Worm (Caenorhabditis elegans): Measurements from ENCODE around the gene Y45G5AM.5.

The Y45G5AM.5 gene

DNA sequence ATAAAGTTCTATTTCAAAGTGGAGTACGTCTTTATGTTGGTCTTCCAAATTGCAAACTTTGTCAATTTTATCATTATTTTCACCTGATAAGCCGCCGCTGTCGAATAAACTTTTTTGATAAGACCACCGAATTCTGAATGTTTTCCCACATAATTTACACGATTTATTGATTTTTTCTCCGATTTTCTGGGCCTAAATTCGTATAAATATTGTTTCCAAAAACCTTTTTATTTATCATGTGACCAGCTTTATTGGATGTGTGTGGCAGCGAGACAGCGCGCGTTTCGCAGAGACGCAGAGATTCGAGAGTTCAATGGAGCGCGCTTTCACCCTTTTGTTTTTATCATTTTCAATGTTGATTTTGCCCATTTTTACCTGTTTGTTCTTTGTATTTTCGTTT lies 17.2 kb upstream of the Y45G5AM.5 start:
- TF ChIP-seq nhr-77 (tag; optimal IDR thresholded peaks at IDR 0.05) (peak; percentile 59), lin-38 (GFP tag; IDR thresholded peaks at IDR 0.05) (peak; percentile 94), pqm-1 (tag; optimal IDR thresholded peaks at IDR 0.05) (peak; percentile 81), mdl-1 (tag; optimal IDR thresholded peaks at IDR 0.05) (peak in 1 of 2 experiments; percentile 51), php-3 (GFP tag; IDR thresholded peaks at IDR 0.05) (peak; percentile 63; the same call in 1 of the 2 replicates), rbr-2 (tag; optimal IDR thresholded peaks at IDR 0.05) (peak; percentile 75), duxl-1 (tag; optimal IDR thresholded peaks at IDR 0.05; ENCODE audit: poor library complexity) (peak; percentile 65), lir-3 (tag; optimal IDR thresholded peaks at IDR 0.05) (no peak), mes-2 (tag; optimal IDR thresholded peaks at IDR 0.05; ENCODE audit: poor library complexity, severe bottlenecking) (peak; percentile 52), hif-1 (tag; optimal IDR thresholded peaks at IDR 0.05) (peak in 1 of 2 experiments; percentile 83), daf-16 (GFP tag; optimal IDR thresholded peaks at IDR 0.05) (peak in 1 of 2 experiments; percentile 31), daf-16 (tag; optimal IDR thresholded peaks at IDR 0.05) (peak; percentile 66), dmd-6 (GFP tag; IDR thresholded peaks at IDR 0.05) (peak; percentile 58), nhr-102 (tag; optimal IDR thresholded peaks at IDR 0.05) (peak; percentile 23), nhr-111 (GFP tag; optimal IDR thresholded peaks at IDR 0.05) (no peak), mep-1 (tag; optimal IDR thresholded peaks at IDR 0.05) (peak; percentile 82), ctbp-1 (GFP tag; IDR thresholded peaks at IDR 0.05) (0 out of 2 replicates have a peak, but pooled peaks have one; percentile 20), R02D3.7 (tag; optimal IDR thresholded peaks at IDR 0.05) (no peak), nhr-28 (tag; optimal IDR thresholded peaks at IDR 0.05) (peak; percentile 46), vab-7 (GFP tag; IDR thresholded peaks at IDR 0.05) (no peak), cey-2 (tag; optimal IDR thresholded peaks at IDR 0.05; ENCODE audit: borderline replicate concordance, insufficient read depth) (no peak), lsy-2 (tag; optimal IDR thresholded peaks at IDR 0.05) (peak in 1 of 2 experiments; percentile 87), mxl-3 (GFP tag; optimal IDR thresholded peaks at IDR 0.05) (peak; percentile 44), sdz-12 (GFP tag; optimal IDR thresholded peaks at IDR 0.05) (no peak), zip-2 (tag; optimal IDR thresholded peaks at IDR 0.05) (peak; percentile 21), zfp-2 (tag; optimal IDR thresholded peaks at IDR 0.05) (no peak), tra-1 (GFP tag; IDR thresholded peaks at IDR 0.05) (0 out of 2 replicates have a peak, but pooled peaks have one; percentile 44), madf-9 (GFP tag; conservative IDR thresholded peaks at IDR 0.05) (no peak), Y48G9A.11 (GFP tag; IDR thresholded peaks at IDR 0.05) (no peak), aha-1 (tag) (peak; percentile 88), ZK337.2 (GFP tag; IDR thresholded peaks at IDR 0.05) (no peak), ztf-11 (tag; optimal IDR thresholded peaks at IDR 0.05) (no peak), D1046.2 (GFP tag; IDR thresholded peaks at IDR 0.05) (no peak), lin-29 (GFP tag; IDR thresholded peaks at IDR 0.05) (no peak), zfp-3 (GFP tag; conservative IDR thresholded peaks at IDR 0.05) (no peak), nhr-11 (tag; optimal IDR thresholded peaks at IDR 0.05) (peak; percentile 64), hmg-1.1 (GFP tag; IDR thresholded peaks at IDR 0.05) (peak; percentile 69), ceh-20 (GFP tag; IDR thresholded peaks at IDR 0.05) (0 out of 2 replicates have a peak, but pooled peaks have one; percentile 43), hlh-30 (tag; optimal IDR thresholded peaks at IDR 0.05; ENCODE audit: insufficient read depth) (peak; percentile 99), snpc-4 (tag; optimal IDR thresholded peaks at IDR 0.05) (no peak), nhr-76 (tag; optimal IDR thresholded peaks at IDR 0.05) (no peak), lim-7 (GFP tag; IDR thresholded peaks at IDR 0.05) (no peak), set-16 (GFP tag; IDR thresholded peaks at IDR 0.05) (no peak), fos-1 (tag; optimal IDR thresholded peaks at IDR 0.05) (no peak), hlh-11 (tag; optimal IDR thresholded peaks at IDR 0.05) (peak; percentile 90), T26A8.4 (GFP tag; IDR thresholded peaks at IDR 0.05) (peak; percentile 30; the same call in 1 of the 2 replicates), unc-39 (tag; optimal IDR thresholded peaks at IDR 0.05) (no peak), lin-13 (GFP tag; optimal IDR thresholded peaks at IDR 0.05) (peak; percentile 65), daf-8 (GFP tag; IDR thresholded peaks at IDR 0.05) (no peak), skn-1 (tag; optimal IDR thresholded peaks at IDR 0.05) (no peak), mdt-29 (GFP tag; IDR thresholded peaks at IDR 0.05) (no peak)
